Worm (Caenorhabditis elegans) whole organism, late embryonic: ENCODE measurements around the gene nep-2.
"Not testable (repeated sequence)": the region's sequence is repeated elsewhere in the genome, so short reads cannot be mapped to it uniquely, and the experiment has no call there.

ENCODE experiments used
- C08G9.2 ChIP-seq: sonication (generic microtip); optimal IDR thresholded peaks from 2 replicates; lab custom pipeline; 2016; ENCODE audit warnings: mild to moderate bottlenecking, missing genetic modification characterization, moderate library complexity, missing compliant biosample characterization
- F13H6.1 ChIP-seq: sonication (generic microtip); optimal IDR thresholded peaks from 2 replicates; lab custom pipeline; 2016; ENCODE audit warnings: missing genetic modification characterization, missing compliant biosample characterization
- T23F11.4 ChIP-seq: fragments of 200-800 bp; sonication (Bioruptor generic); optimal IDR thresholded peaks from 2 replicates; lab custom pipeline; 2018; ENCODE audit warnings: mild to moderate bottlenecking, missing genetic modification characterization, missing compliant biosample characterization
- Y22D7AL.16 ChIP-seq: sonication (generic microtip); optimal IDR thresholded peaks from 2 replicates; lab custom pipeline; 2016; ENCODE audit warnings: missing genetic modification characterization, missing compliant biosample characterization
- ceh-19 ChIP-seq: fragments of 200-800 bp; sonication (Bioruptor generic); optimal IDR thresholded peaks from 2 replicates; lab custom pipeline; 2018; ENCODE audit warnings: mild to moderate bottlenecking, missing genetic modification characterization, missing compliant biosample characterization
- ceh-2 ChIP-seq: sonication (generic microtip); optimal IDR thresholded peaks from 2 replicates; lab custom pipeline; 2016; ENCODE audit warnings: missing genotype, missing genetic modification characterization, missing compliant biosample characterization
- ceh-31 ChIP-seq: sonication (generic microtip); optimal IDR thresholded peaks from 2 replicates; lab custom pipeline; 2016; ENCODE audit warnings: missing genetic modification characterization, missing compliant biosample characterization
- ceh-9 ChIP-seq: sonication (generic microtip); optimal IDR thresholded peaks from 2 replicates; lab custom pipeline; 2016; ENCODE audit warnings: mild to moderate bottlenecking, missing genetic modification characterization, inconsistent platforms, missing compliant biosample characterization
- elt-2 ChIP-seq: sonication (generic microtip); optimal IDR thresholded peaks from 2 replicates; lab custom pipeline; 2016; ENCODE audit warnings: missing genetic modification reagents, missing genetic modification characterization, missing compliant biosample characterization
- fkh-10 ChIP-seq: fragments of 150-350 bp; optimal IDR thresholded peaks from 2 replicates; lab custom pipeline; 2014; ENCODE audit warnings: missing biosample characterization, missing genetic modification reagents, missing genetic modification characterization
- fkh-6 ChIP-seq: sonication (generic microtip); optimal IDR thresholded peaks from 2 replicates; lab custom pipeline; 2016; ENCODE audit warnings: missing genetic modification characterization, missing compliant biosample characterization
- hlh-13 ChIP-seq: fragments of 200-800 bp; sonication (Bioruptor generic); optimal IDR thresholded peaks from 2 replicates; lab custom pipeline; 2018; ENCODE audit warnings: mild to moderate bottlenecking, missing genetic modification characterization, missing compliant biosample characterization
- hlh-8 ChIP-seq: sonication (generic microtip); optimal IDR thresholded peaks from 2 replicates; lab custom pipeline; 2016; ENCODE audit warnings: missing genotype, missing genetic modification characterization, missing compliant biosample characterization
- lin-11 ChIP-seq: fragments of 200-800 bp; sonication (Bioruptor generic); optimal IDR thresholded peaks from 2 replicates; lab custom pipeline; 2018; ENCODE audit warnings: mild to moderate bottlenecking, missing genetic modification characterization, missing compliant biosample characterization
- madf-2 ChIP-seq: sonication (generic microtip); optimal IDR thresholded peaks from 2 replicates; lab custom pipeline; 2017; ENCODE audit warnings: missing genetic modification characterization, missing compliant biosample characterization
- nhr-11 ChIP-seq: fragments of 150-350 bp; optimal IDR thresholded peaks from 2 replicates; lab custom pipeline; 2014; ENCODE audit warnings: missing biosample characterization, missing genetic modification characterization
- odd-2 ChIP-seq: sonication (generic microtip); optimal IDR thresholded peaks from 2 replicates; lab custom pipeline; 2017; ENCODE audit warnings: antibody characterized with exemption, mild to moderate bottlenecking, missing genetic modification characterization, missing compliant biosample characterization
- pag-3 ChIP-seq: sonication (generic microtip); optimal IDR thresholded peaks from 2 replicates; lab custom pipeline; 2016; ENCODE audit warnings: missing compliant biosample characterization, missing genetic modification characterization, borderline replicate concordance
- pax-1 ChIP-seq: fragments of 150-350 bp; optimal IDR thresholded peaks from 2 replicates; lab custom pipeline; 2014; ENCODE audit warnings: missing biosample characterization, missing genetic modification characterization
- pha-2 ChIP-seq: sonication (generic microtip); optimal IDR thresholded peaks from 2 replicates; lab custom pipeline; 2017; ENCODE audit warnings: mild to moderate bottlenecking, missing genetic modification characterization, missing compliant biosample characterization
- tbx-2 ChIP-seq: sonication (generic microtip); optimal IDR thresholded peaks from 2 replicates; lab custom pipeline; 2016; ENCODE audit warnings: missing genetic modification characterization, missing compliant biosample characterization
- unc-42 ChIP-seq: sonication (generic microtip); optimal IDR thresholded peaks from 2 replicates; lab custom pipeline; 2016; ENCODE audit warnings: missing genotype, missing genetic modification characterization, missing compliant biosample characterization

nep-2 gene

DNA sequence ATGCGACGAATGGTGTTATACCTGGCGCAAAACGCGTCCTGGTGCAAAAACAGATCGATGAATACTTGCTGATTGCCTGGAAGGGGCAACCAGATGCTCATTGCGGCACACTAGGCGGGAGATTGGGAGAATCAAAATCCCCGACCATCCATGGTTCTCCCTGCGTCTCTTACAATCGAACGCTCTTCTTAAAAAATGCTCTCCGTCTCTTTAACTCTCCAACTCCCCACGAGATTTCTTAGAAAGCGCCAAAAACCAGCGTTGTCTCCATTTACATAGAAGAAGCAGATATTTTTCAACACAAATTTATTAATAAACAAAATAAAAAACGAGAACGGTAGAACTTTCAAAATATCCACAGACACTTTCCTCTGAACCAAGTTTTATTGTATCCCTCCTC, 44.4 kb downstream of the nep-2 start, which contains the start of gene F34D6.1:
F34D6.1 (minus strand) TSS at position 101 of the 400 bp plus-strand sequence.
- TF ChIP-seq unc-42 (tag; lab: Kevin White, UChicago) (no peak), tbx-2 (no peak), odd-2 (tag; lab: Kevin White, UChicago) (no peak), C08G9.2 (tag; lab: Kevin White, UChicago) (no peak), nhr-11 (tag; lab: Kevin White, UChicago) (no peak), fkh-6 (no peak), fkh-10 (GFP tag; lab: Kevin White, UChicago) (no peak), pha-2 (no peak), F13H6.1 (tag; lab: Kevin White, UChicago) (no peak), pag-3 (tag; lab: Kevin White, UChicago) (no peak), ceh-31 (tag; lab: Kevin White, UChicago) (no peak), madf-2 (tag; lab: Kevin White, UChicago) (no peak), lin-11 (tag; lab: Kevin White, UChicago) (no peak), ceh-19 (no peak), ceh-2 (tag; lab: Kevin White, UChicago) (no peak), ceh-9 (tag; lab: Kevin White, UChicago) (no peak), T23F11.4 (no peak)

DNA sequence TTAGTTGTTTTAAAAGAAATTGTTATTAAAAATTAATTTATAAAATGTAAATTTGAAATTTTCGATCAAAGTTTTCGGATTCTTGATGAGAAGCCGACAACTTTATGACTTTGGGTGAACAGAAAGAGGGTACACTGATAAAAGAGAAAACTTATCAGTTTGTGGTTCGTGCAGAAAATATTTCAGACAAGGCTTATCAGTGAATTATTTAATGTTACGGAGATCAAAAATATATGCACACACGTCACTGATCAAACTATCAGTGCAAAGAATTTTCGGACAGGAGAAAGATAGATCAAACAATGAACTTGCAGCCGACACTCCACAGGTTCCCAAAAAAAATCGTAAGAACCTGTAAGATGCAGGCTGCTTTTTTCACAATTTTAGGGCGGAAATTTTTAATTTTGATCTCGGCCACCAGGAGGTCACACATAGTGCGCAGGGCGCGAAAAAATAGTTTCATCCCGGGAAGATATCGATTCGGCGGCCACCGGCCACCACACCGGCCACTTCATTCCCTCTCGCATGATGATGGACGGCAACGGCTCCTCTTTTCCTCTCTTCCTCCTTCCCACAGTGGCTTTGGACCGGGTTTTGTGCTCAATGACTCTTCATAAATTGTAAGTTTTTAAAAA, 47.9 kb downstream of the nep-2 start, which contains the start of gene F22E5.17:
F22E5.17 (plus strand) TSS at position 508 of the 635 bp plus-strand sequence.
- TF ChIP-seq pax-1 (tag; lab: Kevin White, UChicago): no peak
- peak; percentile 84 for TF ChIP-seq elt-2 (tag; lab: Kevin White, UChicago)

DNA sequence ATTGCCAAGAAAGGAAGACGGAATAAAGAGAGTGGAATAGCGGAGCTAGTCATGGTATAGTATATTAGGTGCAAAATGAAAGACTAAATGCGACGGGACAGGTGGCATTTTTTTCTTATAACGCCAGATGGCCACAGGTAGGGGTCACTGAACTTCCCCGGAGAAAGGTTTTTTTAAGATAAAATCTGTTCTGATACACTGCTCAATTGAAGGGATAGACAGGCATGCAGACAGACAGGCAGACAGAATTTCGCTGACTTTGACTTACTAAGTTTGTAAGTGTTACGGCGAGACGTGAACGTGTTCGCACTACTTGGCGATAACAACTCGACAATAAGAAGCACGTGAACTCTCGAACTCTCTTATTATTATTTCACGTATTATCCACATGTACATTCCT, 52.0 kb downstream of the nep-2 start, which contains the start of the genes F22E5.20 and F22E5.1:
F22E5.20 (minus strand) TSS at position 101 of the 400 bp plus-strand sequence.
F22E5.1 (plus strand) TSS at position 242 of the 400 bp plus-strand sequence.
- TF ChIP-seq hlh-8; fkh-6; F13H6.1 (tag; lab: Kevin White, UChicago): not testable (repeated sequence)

DNA sequence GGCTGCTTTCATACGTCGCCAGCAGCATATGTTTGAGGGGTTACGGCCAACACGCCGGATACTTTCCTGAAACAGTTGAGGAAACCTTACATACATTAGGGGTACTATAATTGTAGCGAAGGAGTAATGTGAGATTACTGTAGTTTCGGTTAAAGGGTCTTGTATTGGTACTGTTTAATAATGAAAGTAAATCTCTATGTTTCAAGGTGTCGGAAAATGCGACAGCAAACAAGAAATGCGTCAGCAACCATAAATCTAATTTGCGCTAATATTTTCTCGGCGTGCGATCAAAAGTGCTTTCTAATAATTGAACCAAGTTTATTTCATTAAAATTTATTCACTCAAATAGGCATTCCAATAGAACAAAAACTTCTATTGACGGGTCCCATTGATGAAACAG, 53.2 kb downstream of the nep-2 start, which contains the start of gene sri-57:
sri-57 (minus strand) TSS at position 101 of the 400 bp plus-strand sequence.
- TF ChIP-seq hlh-13 (GFP tag; lab: Kevin White, UChicago); tbx-2; Y22D7AL.16: not testable (repeated sequence)
